Fruit fly (Drosophila melanogaster) whole organism, embryonic: ENCODE measurements around the gene Ogdh.
A peak's percentile ranks its signal among the peaks of the same experiment; 100 is the strongest.

Source experiments
- Abd-B ChIP-seq: fragments of 200-800 bp; sonication (Bioruptor generic); optimal IDR thresholded peaks from 2 replicates; lab custom pipeline; 2018; ENCODE audit warnings: missing biosample characterization, mild to moderate bottlenecking, missing genetic modification characterization, moderate library complexity
- Atf-2 ChIP-seq: fragments of 200-800 bp; sonication (Bioruptor generic); optimal IDR thresholded peaks from 2 replicates; lab custom pipeline; 2016; ENCODE audit warnings: missing biosample characterization, missing genetic modification characterization
- CG10209 ChIP-seq: fragments of 200-800 bp; sonication (Bioruptor generic); optimal IDR thresholded peaks from 3 replicates; lab custom pipeline; 2017; ENCODE audit warnings: missing biosample characterization, mild to moderate bottlenecking, missing genetic modification characterization, missing genetic modification reagents
- CG1024 ChIP-seq: fragments of 200-800 bp; sonication (Bioruptor generic); IDR thresholded peaks from 2 replicates; pipeline ENCODE4 v1.3.6; 2022; ENCODE audit warnings: missing biosample characterization, missing genetic modification characterization
- CG10959 ChIP-seq: fragments of 200-800 bp; sonication (Bioruptor generic); IDR thresholded peaks from 2 replicates; pipeline ENCODE4 v1.3.6; 2022; ENCODE audit warnings: missing biosample characterization, missing genetic modification characterization
- CG12071 ChIP-seq: fragments of 200-800 bp; sonication (Bioruptor generic); optimal IDR thresholded peaks from 3 replicates; lab custom pipeline; 2018; ENCODE audit warnings: missing biosample characterization, mild to moderate bottlenecking, missing genetic modification characterization
- CG15269 ChIP-seq: fragments of 200-800 bp; sonication (Bioruptor generic); optimal IDR thresholded peaks from 2 replicates; lab custom pipeline; 2018; ENCODE audit warnings: missing biosample characterization, mild to moderate bottlenecking, missing genetic modification characterization, moderate library complexity
- CG1602 ChIP-seq: fragments of 200-800 bp; sonication (Bioruptor generic); optimal IDR thresholded peaks from 3 replicates; lab custom pipeline; 2016; ENCODE audit warnings: missing biosample characterization, missing genetic modification characterization
- CG17186 ChIP-seq: fragments of 200-800 bp; sonication (Bioruptor generic); optimal IDR thresholded peaks from 3 replicates; lab custom pipeline; 2017; ENCODE audit warnings: missing biosample characterization, missing genetic modification reagents, missing genetic modification characterization
- CG17612 ChIP-seq: fragments of 200-800 bp; sonication (Bioruptor generic); IDR thresholded peaks from 2 replicates; pipeline ENCODE4 v1.3.6; 2022; ENCODE audit warnings: missing biosample characterization, missing genetic modification characterization
- CG17912 ChIP-seq: fragments of 200-800 bp; sonication (Bioruptor generic); optimal IDR thresholded peaks from 2 replicates; lab custom pipeline; 2018; ENCODE audit warnings: missing biosample characterization, mild to moderate bottlenecking, missing genetic modification characterization
- CG18011 ChIP-seq: fragments of 200-800 bp; sonication (Bioruptor generic); optimal IDR thresholded peaks from 2 replicates; lab custom pipeline; 2017; ENCODE audit warnings: missing biosample characterization, missing genetic modification characterization, mild to moderate bottlenecking, moderate library complexity, missing genotype
- CG31441 ChIP-seq: fragments of 200-800 bp; sonication (Bioruptor generic); IDR thresholded peaks from 2 replicates; pipeline ENCODE4 v1.3.6; 2022; ENCODE audit warnings: missing biosample characterization, missing genetic modification characterization
- CG3163 ChIP-seq: fragments of 200-800 bp; sonication (Bioruptor generic); optimal IDR thresholded peaks from 3 replicates; lab custom pipeline; 2016; ENCODE audit warnings: missing biosample characterization, missing genetic modification characterization
- CG34224 ChIP-seq: fragments of 200-800 bp; sonication (Bioruptor generic); IDR thresholded peaks from 3 replicates; pipeline ENCODE4 v1.3.6; 2022; ENCODE audit warnings: missing biosample characterization, missing genetic modification characterization; ENCODE audit not compliant: partially characterized antibody
- CG4328 ChIP-seq: fragments of 200-800 bp; sonication (Bioruptor generic); optimal IDR thresholded peaks from 3 replicates; lab custom pipeline; 2017; ENCODE audit warnings: missing biosample characterization, missing genetic modification reagents, missing genetic modification characterization
- CG6272 ChIP-seq: fragments of 200-800 bp; sonication (Bioruptor generic); IDR thresholded peaks from 2 replicates; pipeline ENCODE4 v1.3.6; 2022; ENCODE audit warnings: missing biosample characterization, missing genetic modification characterization
- CG6791 ChIP-seq: fragments of 200-800 bp; sonication (Bioruptor generic); IDR thresholded peaks from 3 replicates; pipeline ENCODE4 v1.3.6; 2022; ENCODE audit warnings: missing biosample characterization, missing genetic modification characterization; ENCODE audit not compliant: partially characterized antibody
- CG7271 ChIP-seq: fragments of 200-800 bp; sonication (Bioruptor generic); optimal IDR thresholded peaks from 2 replicates; lab custom pipeline; 2018; ENCODE audit warnings: missing biosample characterization, mild to moderate bottlenecking, missing genetic modification characterization, moderate library complexity
- CkIIα-i1 ChIP-seq: fragments of 200-800 bp; sonication (Bioruptor generic); IDR thresholded peaks from 2 replicates; pipeline ENCODE4 v1.3.6; 2022; ENCODE audit warnings: missing biosample characterization, missing genetic modification characterization
- D ChIP-seq, 2 experiments: fragments of 200-800 bp in 1 of 2; fragments of >200 bp in 1 of 2; sonication (Bioruptor generic) in 1 of 2; optimal IDR thresholded peaks; 2 replicates in 1 of 2; 3 replicates in 1 of 2; lab custom pipeline; 2017; ENCODE audit warnings: mild to moderate bottlenecking in 1 of 2, missing biosample characterization in 1 of 2, missing genetic modification characterization in 1 of 2, missing genetic modification reagents in 1 of 2
- E2f1 ChIP-seq: fragments of 200-800 bp; sonication (Bioruptor generic); IDR thresholded peaks from 2 replicates; pipeline ENCODE4 v1.3.6; 2022; ENCODE audit warnings: missing biosample characterization, missing genetic modification characterization
- Ets65A ChIP-seq: fragments of 200-800 bp; sonication (Bioruptor generic); peaks from one replicate; lab custom pipeline; 2016; ENCODE audit warnings: missing biosample characterization, missing genetic modification characterization
- HLH54F ChIP-seq: fragments of 200-800 bp; sonication (Bioruptor generic); optimal IDR thresholded peaks from 3 replicates; lab custom pipeline; 2016; ENCODE audit warnings: missing biosample characterization, missing genetic modification characterization
- HmgD ChIP-seq: fragments of 200-800 bp; sonication (Bioruptor generic); optimal IDR thresholded peaks from 3 replicates; lab custom pipeline; 2016; ENCODE audit warnings: missing biosample characterization, missing genetic modification characterization
- Hmr ChIP-seq: fragments of 200-800 bp; sonication (Bioruptor generic); optimal IDR thresholded peaks from 3 replicates; lab custom pipeline; 2017; ENCODE audit warnings: mild to moderate bottlenecking, missing biosample characterization, missing genetic modification reagents, missing genetic modification characterization
- MTF-1 ChIP-seq: fragments of 200-800 bp; sonication (Bioruptor generic); optimal IDR thresholded peaks from 2 replicates; lab custom pipeline; 2018; ENCODE audit warnings: missing biosample characterization, mild to moderate bottlenecking, missing genetic modification characterization, borderline replicate concordance
- Ptx1 ChIP-seq: fragments of 200-800 bp; sonication (Bioruptor generic); IDR thresholded peaks from 2 replicates; pipeline ENCODE4 v1.3.6; 2022; ENCODE audit warnings: missing biosample characterization, missing genetic modification characterization
- Ravus ChIP-seq: fragments of 200-800 bp; sonication (Bioruptor generic); IDR thresholded peaks from 2 replicates; pipeline ENCODE4 v1.3.6; 2022; ENCODE audit warnings: missing biosample characterization, missing genetic modification characterization
- Sox100B ChIP-seq: fragments of 200-800 bp; sonication (Bioruptor generic); optimal IDR thresholded peaks from 3 replicates; lab custom pipeline; 2018; ENCODE audit warnings: missing biosample characterization, mild to moderate bottlenecking, missing genetic modification characterization
- Spps ChIP-seq: fragments of 200-800 bp; sonication (Bioruptor generic); optimal IDR thresholded peaks from 2 replicates; lab custom pipeline; 2018; ENCODE audit warnings: missing biosample characterization, mild to moderate bottlenecking, missing genetic modification characterization
- Trl ChIP-seq, 3 experiments: fragments of >200 bp in 2 of 3; fragments of 200-800 bp in 1 of 3; sonication (Bioruptor generic) in 1 of 3; optimal IDR thresholded peaks; 2 replicates in 1 of 3; 3 replicates in 2 of 3; lab custom pipeline; 2016 to 2017; ENCODE audit warnings: missing biosample characterization in 1 of 3, missing genetic modification characterization in 1 of 3
- Vsx1 ChIP-seq: fragments of 200-800 bp; sonication (Bioruptor generic); optimal IDR thresholded peaks from 2 replicates; lab custom pipeline; 2017; ENCODE audit warnings: missing biosample characterization, mild to moderate bottlenecking, missing genetic modification characterization, missing genetic modification reagents
- ara ChIP-seq: fragments of 200-800 bp; sonication (Bioruptor generic); IDR thresholded peaks from 2 replicates; pipeline ENCODE4 v1.3.6; 2022; ENCODE audit warnings: missing biosample characterization, missing genetic modification characterization
- ato ChIP-seq: fragments of 200-800 bp; sonication (Bioruptor generic); IDR thresholded peaks from 2 replicates; pipeline ENCODE4 v1.3.6; 2022; ENCODE audit warnings: missing biosample characterization, missing genetic modification characterization; ENCODE audit not compliant: partially characterized antibody
- bsh ChIP-seq, 2 experiments: fragments of 200-800 bp; sonication (Bioruptor generic); optimal IDR thresholded peaks; 2 replicates each; lab custom pipeline; 2017 to 2018; ENCODE audit warnings: mild to moderate bottlenecking in 2 of 2, missing biosample characterization in 2 of 2, missing genetic modification characterization in 2 of 2, moderate library complexity in 1 of 2
- chif ChIP-seq, 2 experiments: fragments of 200-800 bp; sonication (Bioruptor generic); optimal IDR thresholded peaks; 3 replicates each; lab custom pipeline; 2016; ENCODE audit warnings: missing biosample characterization in 2 of 2, missing genetic modification characterization in 2 of 2
- chm ChIP-seq: fragments of 200-800 bp; sonication (Bioruptor generic); IDR thresholded peaks from 2 replicates; pipeline ENCODE4 v1.3.6; 2022; ENCODE audit warnings: missing biosample characterization, missing genetic modification characterization
- croc ChIP-seq: fragments of 200-800 bp; sonication (Bioruptor generic); conservative IDR thresholded peaks from 3 replicates; pipeline ENCODE4 v1.3.6; 2022; ENCODE audit warnings: missing biosample characterization, missing genetic modification characterization
- disco-r ChIP-seq: fragments of 200-800 bp; sonication (Bioruptor generic); optimal IDR thresholded peaks from 2 replicates; lab custom pipeline; 2016; ENCODE audit warnings: missing biosample characterization, missing genetic modification characterization
- gem ChIP-seq: fragments of 200-800 bp; sonication (Bioruptor generic); optimal IDR thresholded peaks from 2 replicates; lab custom pipeline; 2019; ENCODE audit warnings: missing biosample characterization, mild to moderate bottlenecking, missing genetic modification characterization, moderate library complexity
- gfzf ChIP-seq: fragments of 200-800 bp; sonication (Bioruptor generic); optimal IDR thresholded peaks from 2 replicates; lab custom pipeline; 2016; ENCODE audit warnings: missing biosample characterization, mild to moderate bottlenecking, missing genetic modification characterization, moderate library complexity
- grau ChIP-seq: fragments of 200-800 bp; optimal IDR thresholded peaks from 3 replicates; lab custom pipeline; 2019; ENCODE audit warnings: missing biosample characterization, mild to moderate bottlenecking, missing genetic modification characterization, moderate library complexity
- gsb-n ChIP-seq: fragments of 200-800 bp; sonication (Bioruptor generic); optimal IDR thresholded peaks from 3 replicates; lab custom pipeline; 2018; ENCODE audit warnings: missing biosample characterization, mild to moderate bottlenecking, missing genetic modification characterization
- gt ChIP-seq: fragments of 200-800 bp; sonication (Bioruptor generic); IDR thresholded peaks from 2 replicates; pipeline ENCODE4 v1.3.6; 2022; ENCODE audit warnings: missing biosample characterization, missing genetic modification characterization
- hth ChIP-seq: fragments of >200 bp; optimal IDR thresholded peaks from 2 replicates; lab custom pipeline; 2017; ENCODE audit warnings: inconsistent platforms
- ind ChIP-seq: fragments of 200-800 bp; sonication (Bioruptor generic); optimal IDR thresholded peaks from 3 replicates; lab custom pipeline; 2016; ENCODE audit warnings: missing biosample characterization, missing genetic modification characterization
- nom ChIP-seq: fragments of 200-800 bp; sonication (Bioruptor generic); optimal IDR thresholded peaks from 2 replicates; lab custom pipeline; 2017; ENCODE audit warnings: missing biosample characterization, missing genetic modification characterization, mild to moderate bottlenecking, moderate library complexity, missing genetic modification reagents

The Ogdh gene

DNA sequence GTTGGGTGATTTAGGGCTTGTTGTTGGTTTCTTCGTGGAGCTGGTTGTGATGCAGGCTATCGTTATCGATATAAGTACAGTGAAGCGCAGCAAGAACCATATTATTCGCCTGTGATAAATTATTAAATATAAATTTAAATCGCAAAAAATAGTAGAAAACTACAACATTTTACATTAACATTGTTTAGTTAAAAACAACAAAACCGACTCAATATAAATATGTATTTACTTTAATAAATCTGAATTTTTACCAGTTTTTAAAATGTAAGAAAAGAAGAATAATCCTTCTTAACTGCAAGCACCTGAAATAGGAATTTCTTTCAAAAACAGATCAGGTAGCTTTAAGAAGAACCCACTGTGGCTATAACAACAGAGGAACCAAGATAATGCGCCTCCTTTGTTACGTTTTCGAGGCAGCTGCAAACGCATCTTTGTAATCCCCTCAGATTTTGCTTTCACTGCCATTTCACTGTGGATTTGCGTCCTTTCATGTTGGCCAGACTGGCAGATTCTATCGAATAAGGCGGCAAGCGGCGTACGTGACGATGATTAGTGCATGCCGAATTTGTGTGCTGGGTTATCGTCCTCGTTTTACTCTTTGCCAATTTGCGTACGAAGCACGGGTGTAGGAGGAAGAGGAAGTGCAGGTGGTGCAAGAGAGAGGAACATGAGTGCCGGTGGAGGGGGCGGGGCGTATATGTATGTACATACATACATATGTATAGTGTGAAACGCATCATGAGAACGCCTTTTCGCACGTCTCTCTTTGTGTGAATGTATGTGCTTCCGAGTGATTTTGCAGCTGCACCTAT is 56.1 kb downstream of the Ogdh start:
- no peak for TF ChIP-seq Ravus (GFP tag; lab: Robert Waterston, UW)
- no peak for TF ChIP-seq CG6272
- no peak for TF ChIP-seq HmgD (GFP tag; lab: Kevin White, UChicago)
- TF ChIP-seq Spps (tag; lab: Kevin White, UChicago) = no peak
- no peak for TF ChIP-seq CG12071 (GFP tag; lab: Kevin White, UChicago)
- no peak for TF ChIP-seq chif (GFP tag; optimal IDR thresholded peaks at IDR 0.05; lab: Kevin White, UChicago)
- TF ChIP-seq CG1024 (GFP tag; lab: Robert Waterston, UW) = no peak
- TF ChIP-seq CG18011 = no peak
- TF ChIP-seq CG6791 (GFP tag; lab: Robert Waterston, UW) = no peak
- no peak for TF ChIP-seq disco-r (GFP tag; lab: Kevin White, UChicago)
- TF ChIP-seq Trl (optimal IDR thresholded peaks at IDR 0.05; lab: Kevin White, UChicago) = peak; percentile 6 to 10
- TF ChIP-seq Trl (GFP tag; optimal IDR thresholded peaks at IDR 0.05; lab: Kevin White, UChicago) = no peak
- no peak for TF ChIP-seq Abd-B
- no peak for TF ChIP-seq CG15269 (tag; lab: Kevin White, UChicago)
- TF ChIP-seq Atf-2 (GFP tag; lab: Kevin White, UChicago) = no peak
- TF ChIP-seq hth = no peak
- peak; percentile 15 for TF ChIP-seq gsb-n (tag; lab: Kevin White, UChicago)
- no peak for TF ChIP-seq CG31441
- TF ChIP-seq CG4328 (GFP tag; lab: Kevin White, UChicago) = no peak
- TF ChIP-seq CG7271 (tag; lab: Kevin White, UChicago) = no peak
- TF ChIP-seq Hmr (GFP tag; lab: Kevin White, UChicago) = no peak
- peak; percentile 82 for TF ChIP-seq grau (tag; lab: Kevin White, UChicago)
- no peak for TF ChIP-seq Ptx1 (GFP tag; lab: Robert Waterston, UW)
- no peak for TF ChIP-seq gfzf (GFP tag; lab: Kevin White, UChicago)
- TF ChIP-seq bsh (GFP tag; optimal IDR thresholded peaks at IDR 0.05; lab: Kevin White, UChicago) = peak in 1 of 2 experiments; percentile 34
- TF ChIP-seq Vsx1 (GFP tag; lab: Kevin White, UChicago) = no peak
- TF ChIP-seq ato (GFP tag; lab: Robert Waterston, UW) = 0 out of 2 replicates have a peak, but pooled peaks have one; percentile 25
- TF ChIP-seq CkIIα-i1 = no peak
- TF ChIP-seq CG10209 (GFP tag; lab: Kevin White, UChicago) = no peak
- no peak for TF ChIP-seq CG17912 (GFP tag; lab: Kevin White, UChicago)
- no peak for TF ChIP-seq croc
- no peak for TF ChIP-seq gt
- TF ChIP-seq E2f1 (GFP tag; lab: Robert Waterston, UW) = no peak
- TF ChIP-seq gem (tag; lab: Kevin White, UChicago) = peak; percentile 72
- TF ChIP-seq ara (GFP tag; lab: Robert Waterston, UW) = 0 out of 2 replicates have a peak, but pooled peaks have one; percentile 13
- TF ChIP-seq MTF-1 (GFP tag; lab: Kevin White, UChicago) = no peak
- no peak for TF ChIP-seq ind (GFP tag; lab: Kevin White, UChicago)
- TF ChIP-seq CG34224 (GFP tag; lab: Robert Waterston, UW) = no peak
- no peak for TF ChIP-seq CG1602 (GFP tag; lab: Kevin White, UChicago)
- no peak for TF ChIP-seq CG17186
- TF ChIP-seq chm (GFP tag; lab: Robert Waterston, UW) = no peak
- TF ChIP-seq CG17612 (GFP tag; lab: Robert Waterston, UW) = no peak
- peak; percentile 79 for TF ChIP-seq D (optimal IDR thresholded peaks at IDR 0.05; lab: Kevin White, UChicago)
- no peak for TF ChIP-seq D (GFP tag; optimal IDR thresholded peaks at IDR 0.05; lab: Kevin White, UChicago)
- TF ChIP-seq HLH54F (GFP tag; lab: Kevin White, UChicago) = no peak
- TF ChIP-seq Sox100B = no peak
- no peak for TF ChIP-seq nom (GFP tag; lab: Kevin White, UChicago)
- no peak for TF ChIP-seq CG3163 (GFP tag; lab: Kevin White, UChicago)
- TF ChIP-seq CG10959 = no peak
- peak; percentile 57 for TF ChIP-seq Ets65A (GFP tag; lab: Kevin White, UChicago)
